Fruit fly (Drosophila melanogaster) whole organism: ENCODE measurements around the gene Iru.

ENCODE experiments used
- CG8478 ChIP-seq: fragments of >200 bp; optimal IDR thresholded peaks from 2 replicates; lab custom pipeline; 2018; ENCODE audit warnings: inconsistent platforms
- Dll ChIP-seq: fragments of >200 bp; optimal IDR thresholded peaks from 2 replicates; lab custom pipeline; 2017
- EcR ChIP-seq, 2 experiments: fragments of >200 bp; optimal IDR thresholded peaks; 2 replicates each; lab custom pipeline; 2017; ENCODE audit warnings: missing biosample characterization in 2 of 2, missing genetic modification characterization in 2 of 2, missing genetic modification reagents in 2 of 2
- pan ChIP-seq: fragments of >200 bp; optimal IDR thresholded peaks from 2 replicates; lab custom pipeline; 2017
- psq ChIP-seq: fragments of >200 bp; optimal IDR thresholded peaks from 2 replicates; lab custom pipeline; 2017
- usp ChIP-seq: fragments of >200 bp; optimal IDR thresholded peaks from 2 replicates; lab custom pipeline; 2017; ENCODE audit warnings: missing biosample characterization, missing genetic modification characterization, mixed read lengths

The Iru gene

dm6 chr3R:9006129-9006528, at the start of gene Iru, which contains the start of gene Prosbeta3:
Gene Iru, plus strand, starts transcription at chr3R:9006456.
Gene Prosbeta3, minus strand, starts transcription at chr3R:9006226.
- TF ChIP-seq Dll (lab: Kevin White, UChicago) (no peak), EcR (GFP tag; optimal IDR thresholded peaks at IDR 0.05; lab: Kevin White, UChicago) (no peak), psq (no peak), CG8478 (lab: Kevin White, UChicago) (no peak), usp (GFP tag; lab: Kevin White, UChicago) (no peak)

DNA sequence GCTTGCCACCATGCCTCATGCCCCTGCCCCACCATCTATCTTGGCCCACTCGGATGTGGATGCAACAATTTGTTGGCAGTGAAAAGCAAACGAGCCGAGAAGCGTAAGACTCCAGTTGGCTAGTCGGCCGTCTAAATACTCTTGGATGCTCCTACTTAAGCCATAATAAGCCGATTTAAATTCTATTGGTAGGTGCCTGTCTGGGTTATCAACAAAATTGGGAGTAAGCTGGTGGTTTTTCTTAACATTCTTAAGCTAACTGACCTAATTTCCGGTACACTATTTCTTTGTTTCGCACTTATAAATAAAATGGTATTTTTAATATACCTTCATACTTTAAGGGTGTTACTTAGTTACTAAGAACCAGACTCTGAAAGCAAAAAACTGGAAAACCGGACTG, 48.5 kb upstream of the Iru start:
- TF ChIP-seq pan: no peak
- no peak for TF ChIP-seq CG8478 (lab: Kevin White, UChicago)
- TF ChIP-seq Dll (lab: Kevin White, UChicago): no peak
- no peak for TF ChIP-seq psq

dm6 chr3R:8958300-8958699, 48.0 kb upstream of the Iru start:
- TF ChIP-seq CG8478 (lab: Kevin White, UChicago) (no peak), EcR (GFP tag; optimal IDR thresholded peaks at IDR 0.05; lab: Kevin White, UChicago) (no peak), psq (no peak), Dll (lab: Kevin White, UChicago) (no peak), usp (GFP tag; lab: Kevin White, UChicago) (no peak), pan (no peak)

dm6 chr3R:8959153-8959552, 47.1 kb upstream of the Iru start:
- no peak for TF ChIP-seq pan
- no peak for TF ChIP-seq Dll (lab: Kevin White, UChicago)
- no peak for TF ChIP-seq psq
- no peak for TF ChIP-seq usp (GFP tag; lab: Kevin White, UChicago)
- TF ChIP-seq CG8478 (lab: Kevin White, UChicago): no peak
- no peak for TF ChIP-seq EcR (GFP tag; optimal IDR thresholded peaks at IDR 0.05; lab: Kevin White, UChicago)

dm6 chr3R:8960329-8960728, 45.9 kb upstream of the Iru start:
- no peak for TF ChIP-seq psq
- TF ChIP-seq CG8478 (lab: Kevin White, UChicago): no peak
- TF ChIP-seq Dll (lab: Kevin White, UChicago): no peak
- no peak for TF ChIP-seq usp (GFP tag; lab: Kevin White, UChicago)
- TF ChIP-seq pan: no peak
- TF ChIP-seq EcR (GFP tag; optimal IDR thresholded peaks at IDR 0.05; lab: Kevin White, UChicago): no peak

- TF ChIP-seq usp (GFP tag; lab: Kevin White, UChicago) (no peak), psq (no peak), EcR (GFP tag; optimal IDR thresholded peaks at IDR 0.05; lab: Kevin White, UChicago) (no peak), pan (no peak), CG8478 (lab: Kevin White, UChicago) (no peak), Dll (lab: Kevin White, UChicago) (no peak)
Observed at dm6 chr3R:8962860-8963755, 43.1 kb upstream of the Iru start, which contains the start of gene ich. Gene ich, minus strand, starts transcription at chr3R:8963037.

- no peak for TF ChIP-seq psq
- no peak for TF ChIP-seq pan
Observed at dm6 chr3R:8963756-8964342, 42.4 kb upstream of the Iru start.

DNA sequence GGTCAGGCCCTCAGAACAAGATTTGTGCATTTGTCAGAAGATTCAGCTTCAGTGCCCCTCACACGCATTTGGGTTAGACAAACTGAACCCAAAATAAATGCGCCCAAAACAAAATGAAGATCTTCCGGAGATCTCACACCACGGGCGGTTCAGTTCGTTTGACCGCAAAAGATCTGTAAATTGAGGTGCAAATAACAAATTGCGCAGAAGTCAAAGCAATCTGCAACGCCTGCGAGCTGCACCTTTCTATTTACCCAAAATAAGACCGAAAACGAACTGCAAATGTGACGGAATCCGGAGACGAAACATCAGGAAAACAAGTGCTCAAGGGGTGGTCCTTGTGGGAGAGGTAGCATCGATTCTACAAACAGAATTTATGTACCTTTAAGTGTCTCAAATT, 40.7 kb upstream of the Iru start:
- no peak for TF ChIP-seq CG8478 (lab: Kevin White, UChicago)

dm6 chr3R:8966598-8966997, 39.7 kb upstream of the Iru start:
- TF ChIP-seq CG8478 (lab: Kevin White, UChicago) (no peak), EcR (GFP tag; optimal IDR thresholded peaks at IDR 0.05; lab: Kevin White, UChicago) (no peak), pan (no peak)

DNA sequence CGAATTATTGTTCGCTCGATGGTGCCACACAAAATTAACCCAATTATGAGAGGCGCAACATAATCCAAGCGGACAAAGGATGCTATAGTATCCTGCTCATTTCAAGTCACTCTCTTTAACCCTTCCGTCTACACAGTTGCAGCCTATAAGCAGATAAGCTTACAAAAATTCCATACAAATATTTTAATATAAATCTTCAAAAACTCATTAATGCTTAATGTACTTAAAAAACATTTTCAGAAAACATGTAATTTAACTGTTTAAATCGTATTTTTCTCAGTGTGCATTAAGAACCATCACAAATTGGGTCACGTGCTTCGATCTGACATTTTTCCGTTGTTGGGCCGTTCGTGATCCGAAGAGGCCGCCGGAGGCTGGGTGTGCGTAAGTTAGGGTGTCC, 37.4 kb upstream of the Iru start:
- no peak for TF ChIP-seq EcR (GFP tag; optimal IDR thresholded peaks at IDR 0.05; lab: Kevin White, UChicago)
- no peak for TF ChIP-seq Dll (lab: Kevin White, UChicago)
- no peak for TF ChIP-seq CG8478 (lab: Kevin White, UChicago)
- no peak for TF ChIP-seq pan
- TF ChIP-seq usp (GFP tag; lab: Kevin White, UChicago): no peak
- no peak for TF ChIP-seq psq

DNA sequence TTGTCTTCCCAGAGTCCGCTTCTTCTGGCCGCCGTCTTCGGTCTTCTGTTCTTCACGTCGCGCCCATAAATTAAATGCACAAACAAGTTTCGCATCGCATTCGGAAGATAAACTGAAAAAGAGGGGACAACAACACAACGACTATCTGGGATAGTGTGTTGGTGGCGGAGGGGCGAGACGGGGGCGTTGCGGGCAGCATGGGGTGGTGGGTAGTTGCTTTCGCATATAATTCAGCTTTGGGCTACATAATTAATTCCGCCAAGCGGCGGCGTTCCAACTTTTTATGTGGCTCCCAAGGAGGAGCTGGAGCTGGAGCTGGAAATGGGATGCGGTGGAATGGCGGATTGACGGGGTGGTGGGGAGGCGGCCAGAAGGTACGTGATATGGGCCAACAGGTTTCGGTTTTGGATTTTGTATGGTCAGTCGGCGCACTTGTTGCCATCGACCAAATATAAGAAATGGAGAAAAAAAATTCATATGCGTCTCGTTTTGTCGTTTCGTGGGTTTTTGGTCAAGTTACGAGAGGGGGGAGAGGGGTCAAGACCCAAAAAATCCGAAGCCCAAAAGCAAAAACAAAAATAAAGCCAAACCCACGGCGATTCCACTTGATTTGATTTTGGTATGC, 36.8 kb upstream of the Iru start:
- TF ChIP-seq Dll (lab: Kevin White, UChicago): peak; percentile 71
- TF ChIP-seq CG8478 (lab: Kevin White, UChicago): no peak

DNA sequence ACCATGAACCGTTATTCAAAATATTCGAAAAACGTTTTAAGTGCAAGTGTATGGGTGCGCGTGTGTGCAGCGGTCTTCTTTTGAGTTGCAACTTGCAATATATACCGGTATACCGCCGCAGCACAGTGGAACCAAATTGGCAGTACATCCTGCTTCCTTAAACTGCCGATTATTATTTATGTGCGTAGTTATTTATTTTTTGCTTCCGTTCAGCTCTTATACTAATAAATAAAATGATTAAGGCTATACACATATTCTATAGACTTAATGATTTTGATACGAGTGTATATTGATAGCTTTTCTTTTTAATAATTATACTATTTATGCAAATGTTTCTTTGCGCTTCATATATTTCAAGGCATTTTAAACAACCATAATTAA, 36.3 kb upstream of the Iru start:
- TF ChIP-seq EcR (GFP tag; optimal IDR thresholded peaks at IDR 0.05; lab: Kevin White, UChicago): no peak
- TF ChIP-seq pan: no peak
- no peak for TF ChIP-seq CG8478 (lab: Kevin White, UChicago)
- no peak for TF ChIP-seq Dll (lab: Kevin White, UChicago)
- TF ChIP-seq usp (GFP tag; lab: Kevin White, UChicago): no peak
- no peak for TF ChIP-seq psq

DNA sequence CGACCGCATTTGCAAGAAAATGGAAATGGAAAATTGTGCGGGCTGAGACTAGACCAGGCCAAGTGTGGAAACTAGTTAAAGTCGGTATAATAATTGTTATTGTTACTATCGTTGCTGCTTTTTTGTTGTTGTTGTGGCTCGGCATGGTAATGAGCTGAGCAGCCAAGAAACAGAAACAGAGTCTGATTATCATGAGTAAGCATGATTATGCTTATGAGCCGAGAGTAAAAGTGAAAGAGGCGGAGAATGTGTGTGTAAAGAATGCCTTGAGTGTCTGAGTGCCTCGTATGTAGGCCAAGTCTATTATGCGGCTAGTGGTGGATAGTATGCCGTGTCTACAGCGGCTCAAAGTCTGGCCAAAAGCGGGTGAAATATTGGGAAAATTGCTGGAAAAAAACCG, 35.5 kb upstream of the Iru start:
- TF ChIP-seq Dll (lab: Kevin White, UChicago) (no peak), psq (no peak), EcR (GFP tag; optimal IDR thresholded peaks at IDR 0.05; lab: Kevin White, UChicago) (no peak), usp (GFP tag; lab: Kevin White, UChicago) (no peak), CG8478 (lab: Kevin White, UChicago) (no peak), pan (no peak)
